Worm (Caenorhabditis elegans): Measurements from ENCODE around the gene F01F1.3.

DNA sequence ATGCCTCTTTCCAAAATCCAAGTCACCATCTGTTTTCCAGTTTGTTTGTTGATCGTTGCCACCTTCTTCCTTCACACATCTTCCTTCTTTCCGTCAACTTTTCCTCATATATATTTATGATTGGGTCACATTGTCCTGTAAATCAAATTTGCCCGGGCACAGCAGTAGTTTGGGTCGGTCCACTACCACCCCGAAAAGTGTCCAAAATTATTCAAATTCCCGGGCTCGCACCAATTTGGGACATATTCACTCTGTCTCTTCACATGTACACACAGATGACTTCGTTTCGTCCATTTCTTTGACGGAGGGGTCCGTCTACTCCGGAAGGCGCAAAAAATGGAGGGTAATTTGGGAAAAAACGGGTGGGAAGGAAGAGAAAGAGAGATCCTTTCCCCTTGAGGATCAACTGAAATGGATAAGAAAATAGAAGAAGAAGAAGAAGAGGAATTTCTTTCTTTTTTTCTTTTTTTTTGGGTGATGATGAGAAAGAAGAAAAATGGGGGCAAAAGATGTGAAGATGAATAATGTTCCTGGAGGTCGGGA is 44.8 kb upstream of the F01F1.3 start:
- no peak for TF ChIP-seq klf-2 (GFP tag; conservative IDR thresholded peaks at IDR 0.05)
- no peak for TF ChIP-seq flt-1 (GFP tag; IDR thresholded peaks at IDR 0.05)

Measured in whole organism, midembryonic.